Fruit fly (Drosophila melanogaster) whole organism, embryonic: ENCODE measurements around the gene Tengl3.

ENCODE experiments used
- Bteb2 ChIP-seq: fragments of 200-800 bp; sonication (Bioruptor generic); optimal IDR thresholded peaks from 2 replicates; lab custom pipeline; 2016; ENCODE audit warnings: missing biosample characterization, missing genetic modification characterization
- CG10366 ChIP-seq: fragments of 200-800 bp; sonication (Bioruptor generic); IDR thresholded peaks from 2 replicates; pipeline ENCODE4 v1.3.6; 2022; ENCODE audit warnings: missing biosample characterization, missing genetic modification characterization
- CG10959 ChIP-seq: fragments of 200-800 bp; sonication (Bioruptor generic); IDR thresholded peaks from 2 replicates; pipeline ENCODE4 v1.3.6; 2022; ENCODE audit warnings: missing biosample characterization, missing genetic modification characterization
- CG11247 ChIP-seq: fragments of 200-800 bp; sonication (Bioruptor generic); IDR thresholded peaks from 2 replicates; pipeline ENCODE4 v1.3.6; 2022; ENCODE audit warnings: missing biosample characterization, missing genetic modification characterization
- CG12155 ChIP-seq: fragments of 200-800 bp; sonication (Bioruptor generic); optimal IDR thresholded peaks from 3 replicates; lab custom pipeline; 2016; ENCODE audit warnings: missing biosample characterization, missing genetic modification characterization
- CG12236 ChIP-seq: fragments of 200-800 bp; sonication (Bioruptor generic); optimal IDR thresholded peaks from 2 replicates; lab custom pipeline; 2016; ENCODE audit warnings: missing biosample characterization, missing genetic modification characterization
- CG12299 ChIP-seq: fragments of 200-800 bp; sonication (Bioruptor generic); optimal IDR thresholded peaks from 2 replicates; lab custom pipeline; 2018; ENCODE audit warnings: missing biosample characterization, mild to moderate bottlenecking, missing genetic modification characterization
- CG13624 ChIP-seq: fragments of 200-800 bp; sonication (Bioruptor generic); optimal IDR thresholded peaks from 2 replicates; lab custom pipeline; 2016; ENCODE audit warnings: missing biosample characterization, missing genetic modification characterization
- CG13894 ChIP-seq: fragments of 200-800 bp; sonication (Bioruptor generic); optimal IDR thresholded peaks from 3 replicates; lab custom pipeline; 2018; ENCODE audit warnings: missing biosample characterization, mild to moderate bottlenecking, missing genetic modification characterization, moderate library complexity
- CG15514 ChIP-seq: fragments of 200-800 bp; sonication (Bioruptor generic); optimal IDR thresholded peaks from 3 replicates; lab custom pipeline; 2017; ENCODE audit warnings: missing biosample characterization, missing genetic modification characterization, mild to moderate bottlenecking, moderate library complexity, missing genetic modification reagents
- CG15601 ChIP-seq: fragments of 200-800 bp; sonication (Bioruptor generic); optimal IDR thresholded peaks from 3 replicates; lab custom pipeline; 2019; ENCODE audit warnings: missing biosample characterization, mild to moderate bottlenecking, missing genetic modification characterization, moderate library complexity
- CG16815 ChIP-seq: fragments of 200-800 bp; sonication (Bioruptor generic); optimal IDR thresholded peaks from 3 replicates; lab custom pipeline; 2017; ENCODE audit warnings: missing biosample characterization, mild to moderate bottlenecking, missing genetic modification characterization
- CG17186 ChIP-seq: fragments of 200-800 bp; sonication (Bioruptor generic); optimal IDR thresholded peaks from 3 replicates; lab custom pipeline; 2017; ENCODE audit warnings: missing biosample characterization, missing genetic modification reagents, missing genetic modification characterization
- CG2889 ChIP-seq: fragments of 200-800 bp; sonication (Bioruptor generic); IDR thresholded peaks from 3 replicates; pipeline ENCODE4 v1.3.6; 2022; ENCODE audit warnings: missing biosample characterization, missing genetic modification characterization
- CG30020 ChIP-seq: fragments of 200-800 bp; optimal IDR thresholded peaks from 2 replicates; lab custom pipeline; 2019; ENCODE audit warnings: missing biosample characterization, mild to moderate bottlenecking, missing genetic modification characterization, moderate library complexity
- CG3281 ChIP-seq: fragments of 200-800 bp; sonication (Bioruptor generic); optimal IDR thresholded peaks from 3 replicates; lab custom pipeline; 2017; ENCODE audit warnings: missing biosample characterization, mild to moderate bottlenecking, missing genetic modification characterization
- CG33213 ChIP-seq: fragments of 200-800 bp; sonication (Bioruptor generic); optimal IDR thresholded peaks from 3 replicates; lab custom pipeline; 2016; ENCODE audit warnings: missing biosample characterization, missing genetic modification characterization
- CG4328 ChIP-seq: fragments of 200-800 bp; sonication (Bioruptor generic); optimal IDR thresholded peaks from 3 replicates; lab custom pipeline; 2017; ENCODE audit warnings: missing biosample characterization, missing genetic modification reagents, missing genetic modification characterization
- CG4730 ChIP-seq: fragments of 200-800 bp; sonication (Bioruptor generic); IDR thresholded peaks from 2 replicates; pipeline ENCODE4 v1.3.6; 2022; ENCODE audit warnings: missing biosample characterization, missing genetic modification characterization
- CG6254 ChIP-seq: fragments of 200-800 bp; sonication (Bioruptor generic); optimal IDR thresholded peaks from 3 replicates; lab custom pipeline; 2017; ENCODE audit warnings: mild to moderate bottlenecking, missing biosample characterization, missing genetic modification reagents, missing genetic modification characterization
- CG6765 ChIP-seq: fragments of 200-800 bp; sonication (Bioruptor generic); optimal IDR thresholded peaks from 3 replicates; lab custom pipeline; 2017; ENCODE audit warnings: missing biosample characterization, mild to moderate bottlenecking, missing genetic modification characterization
- CG6791 ChIP-seq: fragments of 200-800 bp; sonication (Bioruptor generic); IDR thresholded peaks from 3 replicates; pipeline ENCODE4 v1.3.6; 2022; ENCODE audit warnings: missing biosample characterization, missing genetic modification characterization; ENCODE audit not compliant: partially characterized antibody
- CG7745 ChIP-seq: fragments of 200-800 bp; sonication (Bioruptor generic); optimal IDR thresholded peaks from 2 replicates; lab custom pipeline; 2018; ENCODE audit warnings: missing biosample characterization, mild to moderate bottlenecking, missing genetic modification characterization, moderate library complexity
- CG9932 ChIP-seq: fragments of 200-800 bp; sonication (Bioruptor generic); IDR thresholded peaks from 2 replicates; pipeline ENCODE4 v1.3.6; 2022; ENCODE audit warnings: missing biosample characterization, missing genetic modification characterization
- Camta ChIP-seq: fragments of 200-800 bp; sonication (Bioruptor generic); optimal IDR thresholded peaks from 2 replicates; lab custom pipeline; 2016; ENCODE audit warnings: missing biosample characterization, missing genetic modification characterization
- CrebB ChIP-seq: fragments of 200-800 bp; sonication (Bioruptor generic); optimal IDR thresholded peaks from 3 replicates; lab custom pipeline; 2018; ENCODE audit warnings: missing biosample characterization, mild to moderate bottlenecking, missing genetic modification characterization
- D19A ChIP-seq: fragments of 200-800 bp; optimal IDR thresholded peaks from 3 replicates; lab custom pipeline; 2019; ENCODE audit warnings: missing biosample characterization, mild to moderate bottlenecking, missing genetic modification characterization, moderate library complexity
- Deaf1 ChIP-seq: fragments of 200-800 bp; optimal IDR thresholded peaks from 3 replicates; lab custom pipeline; 2019; ENCODE audit warnings: missing biosample characterization, mild to moderate bottlenecking, missing genetic modification characterization, moderate library complexity
- Dp ChIP-seq: fragments of 200-800 bp; sonication (Bioruptor generic); optimal IDR thresholded peaks from 2 replicates; lab custom pipeline; 2018; ENCODE audit warnings: missing biosample characterization, mild to moderate bottlenecking, missing genetic modification characterization, moderate library complexity
- Elba2 ChIP-seq: fragments of 200-800 bp; sonication (Bioruptor generic); optimal IDR thresholded peaks from 3 replicates; lab custom pipeline; 2016; ENCODE audit warnings: missing biosample characterization, missing genetic modification characterization
- HHEX ChIP-seq: fragments of 200-800 bp; sonication (Bioruptor generic); optimal IDR thresholded peaks from 3 replicates; lab custom pipeline; 2017; ENCODE audit warnings: missing biosample characterization, mild to moderate bottlenecking, missing genetic modification characterization, missing genetic modification reagents
- HLH3B ChIP-seq: fragments of 200-800 bp; sonication (Bioruptor generic); IDR thresholded peaks from 2 replicates; pipeline ENCODE4 v1.3.6; 2022; ENCODE audit warnings: missing biosample characterization, missing genetic modification characterization
- Kr ChIP-seq: fragments of 200-800 bp; sonication (Bioruptor generic); optimal IDR thresholded peaks from 2 replicates; lab custom pipeline; 2017; ENCODE audit warnings: missing biosample characterization, mild to moderate bottlenecking, missing genetic modification characterization
- Med ChIP-seq: fragments of 200-800 bp; sonication (Bioruptor generic); peaks from one replicate; lab custom pipeline; 2016; ENCODE audit warnings: missing biosample characterization, missing genetic modification characterization, mild to moderate bottlenecking, inconsistent platforms, moderate library complexity
- Nf-YB ChIP-seq: fragments of 200-800 bp; sonication (Bioruptor generic); optimal IDR thresholded peaks from 3 replicates; lab custom pipeline; 2019; ENCODE audit warnings: missing biosample characterization, mild to moderate bottlenecking, missing genetic modification characterization, moderate library complexity
- NfI ChIP-seq: fragments of 200-800 bp; sonication (Bioruptor generic); optimal IDR thresholded peaks from 3 replicates; lab custom pipeline; 2018; ENCODE audit warnings: missing biosample characterization, mild to moderate bottlenecking, missing genetic modification characterization, moderate library complexity
- PHDP ChIP-seq: fragments of 200-800 bp; sonication (Bioruptor generic); optimal IDR thresholded peaks from 3 replicates; lab custom pipeline; 2018; ENCODE audit warnings: missing biosample characterization, mild to moderate bottlenecking, missing genetic modification characterization, moderate library complexity
- Ssrp ChIP-seq: fragments of 200-800 bp; sonication (Bioruptor generic); optimal IDR thresholded peaks from 2 replicates; lab custom pipeline; 2018; ENCODE audit warnings: missing biosample characterization, mild to moderate bottlenecking, missing genetic modification characterization, moderate library complexity
- cad ChIP-seq: fragments of >200 bp; optimal IDR thresholded peaks from 2 replicates; lab custom pipeline; 2017; ENCODE audit warnings: missing biosample characterization, missing genetic modification characterization
- chif ChIP-seq, 2 experiments: fragments of 200-800 bp; sonication (Bioruptor generic); optimal IDR thresholded peaks; 3 replicates each; lab custom pipeline; 2016; ENCODE audit warnings: missing biosample characterization in 2 of 2, missing genetic modification characterization in 2 of 2
- fru ChIP-seq: fragments of >200 bp; optimal IDR thresholded peaks from 2 replicates; lab custom pipeline; 2017
- gt ChIP-seq: fragments of 200-800 bp; sonication (Bioruptor generic); IDR thresholded peaks from 2 replicates; pipeline ENCODE4 v1.3.6; 2022; ENCODE audit warnings: missing biosample characterization, missing genetic modification characterization
- lmd ChIP-seq: fragments of 200-800 bp; sonication (Bioruptor generic); IDR thresholded peaks from 2 replicates; pipeline ENCODE4 v1.3.6; 2022; ENCODE audit warnings: missing biosample characterization, missing genetic modification characterization
- lola ChIP-seq, 3 experiments: fragments of >200 bp in 2 of 3; fragments of 200-800 bp in 1 of 3; sonication (Bioruptor generic) in 1 of 3; optimal IDR thresholded peaks; 2 replicates each; lab custom pipeline; 2017 to 2019; ENCODE audit warnings: missing biosample characterization in 3 of 3, missing genetic modification characterization in 3 of 3, mild to moderate bottlenecking in 1 of 3, moderate library complexity in 1 of 3
- nmo ChIP-seq: fragments of 200-800 bp; sonication (Bioruptor generic); optimal IDR thresholded peaks from 2 replicates; lab custom pipeline; 2018; ENCODE audit warnings: missing biosample characterization, mild to moderate bottlenecking, missing genetic modification characterization, moderate library complexity
- seq ChIP-seq: fragments of 200-800 bp; sonication (Bioruptor generic); IDR thresholded peaks from 2 replicates; pipeline ENCODE4 v1.3.6; 2022; ENCODE audit warnings: missing biosample characterization, missing genetic modification characterization
- shn ChIP-seq: fragments of 200-800 bp; sonication (Bioruptor generic); optimal IDR thresholded peaks from 3 replicates; lab custom pipeline; 2016; ENCODE audit warnings: missing biosample characterization, missing genetic modification characterization
- stwl ChIP-seq: fragments of 200-800 bp; sonication (Bioruptor generic); optimal IDR thresholded peaks from 3 replicates; lab custom pipeline; 2018; ENCODE audit warnings: missing biosample characterization, mild to moderate bottlenecking, missing genetic modification characterization, moderate library complexity
- tna ChIP-seq: fragments of 200-800 bp; sonication (Bioruptor generic); IDR thresholded peaks from 2 replicates; pipeline ENCODE4 v1.3.6; 2022; ENCODE audit warnings: missing biosample characterization, missing genetic modification characterization; ENCODE audit not compliant: partially characterized antibody

Tengl3 gene

dm6 chr2L:2202018-2202852 is 35.8 kb downstream of the Tengl3 start (continued):
- TF ChIP-seq Dp (peak; percentile 26), CG12155 (GFP tag; lab: Kevin White, UChicago) (peak; percentile 93), Elba2 (GFP tag; lab: Kevin White, UChicago) (peak; percentile 97), CG30020 (tag; lab: Kevin White, UChicago) (peak; percentile 91), seq (GFP tag; lab: Robert Waterston, UW) (peak; percentile 98), CG12299 (tag; lab: Kevin White, UChicago) (peak; percentile 97), CG15514 (GFP tag; lab: Kevin White, UChicago) (peak; percentile 67), stwl (tag; lab: Kevin White, UChicago) (peak; percentile 96), CG4328 (peak; percentile 89), shn (peak; percentile 95), gt (GFP tag; lab: Robert Waterston, UW) (peak; percentile 99), CG3281 (GFP tag; lab: Kevin White, UChicago) (peak; percentile 80), CG33213 (GFP tag; lab: Kevin White, UChicago) (peak; percentile 98), cad (no peak), CG13624 (GFP tag; lab: Kevin White, UChicago) (peak; percentile 94), Med (peak; percentile 99), PHDP (tag; lab: Kevin White, UChicago) (peak; percentile 98), tna (GFP tag; lab: Robert Waterston, UW) (no peak), CG9932 (GFP tag; lab: Robert Waterston, UW) (no peak), CG13894 (tag; lab: Kevin White, UChicago) (no peak), Ssrp (tag; lab: Kevin White, UChicago) (peak; percentile 99), Nf-YB (GFP tag; lab: Kevin White, UChicago) (peak; percentile 90), CG15601 (peak; percentile 99), CG16815 (GFP tag; lab: Kevin White, UChicago) (peak; percentile 98), CG6765 (GFP tag; lab: Kevin White, UChicago) (no peak), CG2889 (GFP tag; lab: Robert Waterston, UW) (peak; percentile 94), CG10959 (GFP tag; lab: Robert Waterston, UW) (peak; percentile 100), Bteb2 (GFP tag; lab: Kevin White, UChicago) (peak; percentile 93), HLH3B (GFP tag; lab: Robert Waterston, UW) (peak; percentile 99), chif (GFP tag; optimal IDR thresholded peaks at IDR 0.05; lab: Kevin White, UChicago) (peak; percentile 98 to 99), CG4730 (GFP tag; lab: Robert Waterston, UW) (peak; percentile 98), Deaf1 (tag; lab: Kevin White, UChicago) (peak; percentile 80), CG12236 (GFP tag; lab: Kevin White, UChicago) (peak; percentile 98), Kr (GFP tag; lab: Kevin White, UChicago) (peak; percentile 89), CG6791 (GFP tag; lab: Robert Waterston, UW) (peak; percentile 85), Camta (GFP tag; lab: Kevin White, UChicago) (peak; percentile 99), CG10366 (GFP tag; lab: Robert Waterston, UW) (peak; percentile 99), NfI (GFP tag; lab: Kevin White, UChicago) (peak; percentile 95), lmd (GFP tag; lab: Robert Waterston, UW) (peak; percentile 98), CG7745 (peak; percentile 98), lola (GFP tag; optimal IDR thresholded peaks at IDR 0.05; lab: Kevin White, UChicago) (peak in 1 of 3 experiments; percentile 100), nmo (peak; percentile 100), CrebB (tag; lab: Kevin White, UChicago) (peak; percentile 98), D19A (tag; lab: Kevin White, UChicago) (peak; percentile 98), CG11247 (GFP tag; lab: Robert Waterston, UW) (peak; percentile 96), CG17186 (GFP tag; lab: Kevin White, UChicago) (peak; percentile 97), CG6254 (GFP tag; lab: Kevin White, UChicago) (peak; percentile 98), HHEX (GFP tag; lab: Kevin White, UChicago) (peak; percentile 97), fru (lab: Kevin White, UChicago) (no peak)
